Fruit fly (Drosophila melanogaster) whole organism, adult: ENCODE measurements around the gene Vti1a.

Experiments
- CG11617 ChIP-seq: fragments of 200-800 bp; sonication (Bioruptor generic); optimal IDR thresholded peaks from 2 replicates; lab custom pipeline; 2017; ENCODE audit warnings: mild to moderate bottlenecking, missing biosample characterization, missing genetic modification reagents, missing genetic modification characterization
- CG12768 ChIP-seq: fragments of 200-800 bp; sonication (Bioruptor generic); optimal IDR thresholded peaks from 2 replicates; lab custom pipeline; 2017; ENCODE audit warnings: missing biosample characterization, missing genetic modification characterization, mild to moderate bottlenecking, moderate library complexity, missing genetic modification reagents
- CG14711 ChIP-seq: fragments of 200-800 bp; sonication (Bioruptor generic); optimal IDR thresholded peaks from 2 replicates; lab custom pipeline; 2018; ENCODE audit warnings: missing biosample characterization, mild to moderate bottlenecking, missing genetic modification characterization, moderate library complexity
- CG1620 ChIP-seq: fragments of 200-800 bp; sonication (Bioruptor generic); optimal IDR thresholded peaks from 2 replicates; lab custom pipeline; 2016; ENCODE audit warnings: missing biosample characterization, missing genetic modification characterization
- CG33017 ChIP-seq: fragments of 200-800 bp; sonication (Bioruptor generic); optimal IDR thresholded peaks from 2 replicates; lab custom pipeline; 2018; ENCODE audit warnings: missing biosample characterization, mild to moderate bottlenecking, missing genetic modification characterization, moderate library complexity
- CG5204 ChIP-seq: fragments of 200-800 bp; sonication (Bioruptor generic); optimal IDR thresholded peaks from 2 replicates; lab custom pipeline; 2016; ENCODE audit warnings: missing biosample characterization, missing genetic modification characterization
- CG7045 ChIP-seq: fragments of 200-800 bp; sonication (Bioruptor generic); optimal IDR thresholded peaks from 2 replicates; lab custom pipeline; 2017; ENCODE audit warnings: missing biosample characterization, mild to moderate bottlenecking, missing genetic modification characterization
- CG7101 ChIP-seq: fragments of 200-800 bp; sonication (Bioruptor generic); optimal IDR thresholded peaks from 2 replicates; lab custom pipeline; 2018; ENCODE audit warnings: missing biosample characterization, mild to moderate bottlenecking, missing genetic modification characterization, moderate library complexity
- Clk ChIP-seq: fragments of 200-800 bp; sonication (Bioruptor generic); optimal IDR thresholded peaks from 2 replicates; lab custom pipeline; 2017; ENCODE audit warnings: missing biosample characterization, missing genetic modification characterization
- Crg-1 ChIP-seq: fragments of 200-800 bp; sonication (Bioruptor generic); optimal IDR thresholded peaks from 2 replicates; lab custom pipeline; 2016; ENCODE audit warnings: missing biosample characterization, missing genetic modification characterization
- Hr96 ChIP-seq: fragments of 200-800 bp; sonication (Bioruptor generic); optimal IDR thresholded peaks from 2 replicates; lab custom pipeline; 2016; ENCODE audit warnings: missing biosample characterization, missing genetic modification characterization
- Mnt ChIP-seq: fragments of 200-800 bp; sonication (Bioruptor generic); optimal IDR thresholded peaks from 2 replicates; lab custom pipeline; 2016; ENCODE audit warnings: missing biosample characterization, mild to moderate bottlenecking, missing genetic modification characterization
- bab1 ChIP-seq: fragments of 200-800 bp; sonication (Bioruptor generic); optimal IDR thresholded peaks from 3 replicates; lab custom pipeline; 2019; ENCODE audit warnings: missing biosample characterization, mild to moderate bottlenecking, missing genetic modification characterization, moderate library complexity
- cic ChIP-seq: fragments of 200-800 bp; sonication (Bioruptor generic); optimal IDR thresholded peaks from 2 replicates; lab custom pipeline; 2017; ENCODE audit warnings: missing biosample characterization, mild to moderate bottlenecking, missing genetic modification characterization, moderate library complexity
- cnc ChIP-seq, 2 experiments: fragments of >200 bp; optimal IDR thresholded peaks; 2 replicates each; lab custom pipeline; 2017
- kay ChIP-seq: fragments of 200-800 bp; sonication (Bioruptor generic); peaks from one replicate; lab custom pipeline; 2016; ENCODE audit warnings: missing biosample characterization, missing genetic modification characterization, borderline replicate concordance
- ovo ChIP-seq: fragments of 200-800 bp; sonication (Bioruptor generic); optimal IDR thresholded peaks from 2 replicates; lab custom pipeline; 2016; ENCODE audit warnings: missing biosample characterization, missing genetic modification characterization
- pad ChIP-seq: fragments of 200-800 bp; sonication (Bioruptor generic); optimal IDR thresholded peaks from 3 replicates; lab custom pipeline; 2017; ENCODE audit warnings: missing biosample characterization, missing genetic modification characterization, mild to moderate bottlenecking, moderate library complexity, missing genetic modification reagents
- tj ChIP-seq: fragments of 200-800 bp; sonication (Bioruptor generic); optimal IDR thresholded peaks from 3 replicates; lab custom pipeline; 2017; ENCODE audit warnings: missing biosample characterization, mild to moderate bottlenecking, missing genetic modification characterization, moderate library complexity
- toe ChIP-seq: fragments of 200-800 bp; sonication (Bioruptor generic); optimal IDR thresholded peaks from 2 replicates; lab custom pipeline; 2016; ENCODE audit warnings: missing biosample characterization, missing genetic modification characterization

Gene Vti1a

dm6 chr3L:692699-693098 lies at the start of gene Vti1a:
Gene Vti1a, minus strand, starts transcription at chr3L:692919.
- TF ChIP-seq CG5204 (GFP tag; lab: Kevin White, UChicago) (no peak), CG7101 (tag; lab: Kevin White, UChicago) (no peak), pad (GFP tag; lab: Kevin White, UChicago) (no peak), bab1 (GFP tag; lab: Kevin White, UChicago) (peak; percentile 36), ovo (GFP tag; lab: Kevin White, UChicago) (no peak)

- TF ChIP-seq CG1620 (GFP tag; lab: Kevin White, UChicago) (no peak), CG33017 (no peak), Hr96 (GFP tag; lab: Kevin White, UChicago) (no peak), Clk (GFP tag; lab: Kevin White, UChicago) (no peak), CG7045 (GFP tag; lab: Kevin White, UChicago) (no peak)
These were observed 49.0 kb upstream of the Vti1a start for dm6 chr3L:741687-742086.

- TF ChIP-seq CG7101 (tag; lab: Kevin White, UChicago) = no peak
- TF ChIP-seq Mnt = no peak
- peak; percentile 3 for TF ChIP-seq CG14711 (tag; lab: Kevin White, UChicago)
These were observed 46.8 kb upstream of the Vti1a start for dm6 chr3L:739357-740130.

- TF ChIP-seq CG5204 (GFP tag; lab: Kevin White, UChicago) (peak; percentile 87), Hr96 (GFP tag; lab: Kevin White, UChicago) (peak; percentile 61), bab1 (GFP tag; lab: Kevin White, UChicago) (peak; percentile 99), CG7101 (tag; lab: Kevin White, UChicago) (peak; percentile 96), CG33017 (peak; percentile 97), cnc (optimal IDR thresholded peaks at IDR 0.05; lab: Kevin White, UChicago) (no peak), toe (GFP tag; lab: Kevin White, UChicago) (peak; percentile 85), pad (GFP tag; lab: Kevin White, UChicago) (peak; percentile 84), ovo (GFP tag; lab: Kevin White, UChicago) (peak; percentile 90), CG12768 (GFP tag; lab: Kevin White, UChicago) (peak; percentile 96), kay (no peak), cic (peak; percentile 66), CG1620 (GFP tag; lab: Kevin White, UChicago) (peak; percentile 86), tj (peak; percentile 87), CG14711 (tag; lab: Kevin White, UChicago) (peak; percentile 94), Clk (GFP tag; lab: Kevin White, UChicago) (peak; percentile 93), CG11617 (peak; percentile 96), CG7045 (GFP tag; lab: Kevin White, UChicago) (peak; percentile 96), Crg-1 (peak; percentile 86), Mnt (peak; percentile 76)
These were observed 46.0 kb upstream of the Vti1a start for dm6 chr3L:738523-739356.

- TF ChIP-seq CG11617 (no peak), CG5204 (GFP tag; lab: Kevin White, UChicago) (no peak), bab1 (GFP tag; lab: Kevin White, UChicago) (no peak), CG14711 (tag; lab: Kevin White, UChicago) (no peak), CG33017 (no peak), pad (GFP tag; lab: Kevin White, UChicago) (no peak)
These were observed 44.9 kb upstream of the Vti1a start for dm6 chr3L:737445-738116.

- TF ChIP-seq kay (no peak), CG33017 (no peak), CG7101 (tag; lab: Kevin White, UChicago) (no peak), Hr96 (GFP tag; lab: Kevin White, UChicago) (no peak), CG5204 (GFP tag; lab: Kevin White, UChicago) (no peak), CG14711 (tag; lab: Kevin White, UChicago) (no peak), bab1 (GFP tag; lab: Kevin White, UChicago) (no peak), pad (GFP tag; lab: Kevin White, UChicago) (no peak), Mnt (no peak), tj (no peak), Crg-1 (no peak), CG7045 (GFP tag; lab: Kevin White, UChicago) (no peak), Clk (GFP tag; lab: Kevin White, UChicago) (no peak), cic (no peak), CG12768 (GFP tag; lab: Kevin White, UChicago) (no peak)
These were observed 43.9 kb upstream of the Vti1a start for dm6 chr3L:736542-737166.
